Fruit fly (Drosophila melanogaster) whole organism, embryonic: ENCODE data around the gene MESK4.
A peak's percentile ranks its signal among the peaks of the same experiment; 100 is the strongest.

Experiments used
- Aef1 ChIP-seq: fragments of 200-800 bp; sonication (Bioruptor generic); IDR thresholded peaks from 3 replicates; pipeline ENCODE4 v1.3.6; 2022; ENCODE audit warnings: missing biosample characterization, missing genetic modification characterization
- Antp ChIP-seq: fragments of 200-800 bp; sonication (Bioruptor generic); optimal IDR thresholded peaks from 3 replicates; lab custom pipeline; 2016; ENCODE audit warnings: missing biosample characterization, missing genetic modification characterization
- B-H2 ChIP-seq: fragments of 200-800 bp; sonication (Bioruptor generic); optimal IDR thresholded peaks from 2 replicates; lab custom pipeline; 2018; ENCODE audit warnings: missing biosample characterization, mild to moderate bottlenecking, missing genetic modification characterization
- CG10959 ChIP-seq: fragments of 200-800 bp; sonication (Bioruptor generic); IDR thresholded peaks from 2 replicates; pipeline ENCODE4 v1.3.6; 2022; ENCODE audit warnings: missing biosample characterization, missing genetic modification characterization
- CG11560 ChIP-seq: fragments of 200-800 bp; sonication (Bioruptor generic); IDR thresholded peaks from 3 replicates; pipeline ENCODE4 v1.3.6; 2022; ENCODE audit warnings: missing biosample characterization, missing genetic modification characterization
- CG12155 ChIP-seq: fragments of 200-800 bp; sonication (Bioruptor generic); optimal IDR thresholded peaks from 3 replicates; lab custom pipeline; 2016; ENCODE audit warnings: missing biosample characterization, missing genetic modification characterization
- CG1233 ChIP-seq: fragments of 200-800 bp; sonication (Bioruptor generic); optimal IDR thresholded peaks from 4 replicates; lab custom pipeline; 2018; ENCODE audit warnings: missing biosample characterization, mild to moderate bottlenecking, missing genetic modification characterization
- CG12942 ChIP-seq: fragments of 200-800 bp; sonication (Bioruptor generic); optimal IDR thresholded peaks from 3 replicates; lab custom pipeline; 2016; ENCODE audit warnings: missing biosample characterization, missing genetic modification characterization
- CG13775 ChIP-seq: fragments of 200-800 bp; sonication (Bioruptor generic); optimal IDR thresholded peaks from 3 replicates; lab custom pipeline; 2017; ENCODE audit warnings: missing biosample characterization, mild to moderate bottlenecking, missing genetic modification characterization
- CG17361 ChIP-seq: fragments of 200-800 bp; sonication (Bioruptor generic); IDR thresholded peaks from 3 replicates; pipeline ENCODE4 v1.3.6; 2022; ENCODE audit warnings: missing biosample characterization, missing genetic modification characterization
- CG18619 ChIP-seq: fragments of 200-800 bp; sonication (Bioruptor generic); optimal IDR thresholded peaks from 3 replicates; lab custom pipeline; 2017; ENCODE audit warnings: missing biosample characterization, mild to moderate bottlenecking, missing genetic modification characterization
- CG2202 ChIP-seq: fragments of 200-800 bp; sonication (Bioruptor generic); optimal IDR thresholded peaks from 2 replicates; lab custom pipeline; 2018; ENCODE audit warnings: missing biosample characterization, mild to moderate bottlenecking, missing genetic modification characterization
- CG30403 ChIP-seq: fragments of 200-800 bp; sonication (Bioruptor generic); optimal IDR thresholded peaks from 3 replicates; lab custom pipeline; 2016; ENCODE audit warnings: missing biosample characterization, missing genetic modification characterization
- CG3281 ChIP-seq: fragments of 200-800 bp; sonication (Bioruptor generic); optimal IDR thresholded peaks from 3 replicates; lab custom pipeline; 2017; ENCODE audit warnings: missing biosample characterization, mild to moderate bottlenecking, missing genetic modification characterization
- CG42726 ChIP-seq: fragments of 200-800 bp; sonication (Bioruptor generic); IDR thresholded peaks from 2 replicates; pipeline ENCODE4 v1.3.6; 2022; ENCODE audit warnings: missing biosample characterization, missing genetic modification characterization; ENCODE audit not compliant: partially characterized antibody
- CG8290 ChIP-seq, 3 experiments: fragments of 200-800 bp; sonication (Bioruptor generic); optimal IDR thresholded peaks; 2 replicates each; lab custom pipeline; 2016 to 2019; ENCODE audit warnings: missing biosample characterization in 3 of 3, missing genetic modification characterization in 3 of 3, mild to moderate bottlenecking in 2 of 3, moderate library complexity in 1 of 3
- Chrac-16 ChIP-seq: fragments of 200-800 bp; sonication (Bioruptor generic); optimal IDR thresholded peaks from 3 replicates; lab custom pipeline; 2016; ENCODE audit warnings: missing biosample characterization, missing genetic modification characterization
- D ChIP-seq, 2 experiments: fragments of 200-800 bp in 1 of 2; fragments of >200 bp in 1 of 2; sonication (Bioruptor generic) in 1 of 2; optimal IDR thresholded peaks; 2 replicates in 1 of 2; 3 replicates in 1 of 2; lab custom pipeline; 2017; ENCODE audit warnings: mild to moderate bottlenecking in 1 of 2, missing biosample characterization in 1 of 2, missing genetic modification characterization in 1 of 2, missing genetic modification reagents in 1 of 2
- Deaf1 ChIP-seq: fragments of 200-800 bp; optimal IDR thresholded peaks from 3 replicates; lab custom pipeline; 2019; ENCODE audit warnings: missing biosample characterization, mild to moderate bottlenecking, missing genetic modification characterization, moderate library complexity
- GATAe ChIP-seq: fragments of 200-800 bp; sonication (Bioruptor generic); conservative IDR thresholded peaks from 2 replicates; pipeline ENCODE4 v1.3.6; 2022; ENCODE audit warnings: missing biosample characterization, missing genetic modification characterization
- Hr3 ChIP-seq: fragments of 200-800 bp; sonication (Bioruptor generic); optimal IDR thresholded peaks from 3 replicates; lab custom pipeline; 2016; ENCODE audit warnings: missing biosample characterization, missing genetic modification characterization
- Max ChIP-seq: fragments of 200-800 bp; sonication (Bioruptor generic); optimal IDR thresholded peaks from 2 replicates; lab custom pipeline; 2016; ENCODE audit warnings: missing biosample characterization, mild to moderate bottlenecking, missing genetic modification characterization
- Oli ChIP-seq: fragments of 200-800 bp; sonication (Bioruptor generic); optimal IDR thresholded peaks from 2 replicates; lab custom pipeline; 2018; ENCODE audit warnings: missing biosample characterization, mild to moderate bottlenecking, missing genetic modification characterization, moderate library complexity
- Side ChIP-seq: fragments of 200-800 bp; sonication (Bioruptor generic); optimal IDR thresholded peaks from 2 replicates; lab custom pipeline; 2016; ENCODE audit warnings: missing biosample characterization, missing genetic modification characterization
- Six4 ChIP-seq: fragments of 200-800 bp; sonication (Bioruptor generic); optimal IDR thresholded peaks from 2 replicates; lab custom pipeline; 2016; ENCODE audit warnings: missing biosample characterization, missing genetic modification characterization
- Tbp ChIP-seq: fragments of >200 bp; optimal IDR thresholded peaks from 2 replicates; lab custom pipeline; 2018; ENCODE audit warnings: missing biosample characterization, missing genetic modification characterization
- bab2 ChIP-seq: fragments of 200-800 bp; sonication (Bioruptor generic); optimal IDR thresholded peaks from 2 replicates; lab custom pipeline; 2016; ENCODE audit warnings: missing biosample characterization, missing genetic modification characterization
- bsh ChIP-seq, 2 experiments: fragments of 200-800 bp; sonication (Bioruptor generic); optimal IDR thresholded peaks; 2 replicates each; lab custom pipeline; 2017 to 2018; ENCODE audit warnings: mild to moderate bottlenecking in 2 of 2, missing biosample characterization in 2 of 2, missing genetic modification characterization in 2 of 2, moderate library complexity in 1 of 2
- chn ChIP-seq: fragments of 200-800 bp; sonication (Bioruptor generic); optimal IDR thresholded peaks from 2 replicates; lab custom pipeline; 2016; ENCODE audit warnings: missing biosample characterization, missing genetic modification characterization
- ci ChIP-seq: fragments of 200-800 bp; sonication (Bioruptor generic); IDR thresholded peaks from 3 replicates; pipeline ENCODE4 v1.3.6; 2022; ENCODE audit warnings: missing biosample characterization, missing genetic modification characterization
- dmrt11E ChIP-seq: fragments of 200-800 bp; sonication (Bioruptor generic); optimal IDR thresholded peaks from 3 replicates; lab custom pipeline; 2018; ENCODE audit warnings: missing biosample characterization, mild to moderate bottlenecking, missing genetic modification characterization, moderate library complexity
- dpn ChIP-seq, 2 experiments: fragments of 200-800 bp; sonication (Bioruptor generic); optimal IDR thresholded peaks; 3 replicates each; lab custom pipeline; 2016; ENCODE audit warnings: missing biosample characterization in 2 of 2, missing genetic modification characterization in 2 of 2
- esg ChIP-seq: fragments of 200-800 bp; sonication (Bioruptor generic); conservative IDR thresholded peaks from 2 replicates; pipeline ENCODE4 v1.3.6; 2022; ENCODE audit warnings: missing biosample characterization, missing genetic modification characterization
- ewg ChIP-seq: fragments of 200-800 bp; sonication (Bioruptor generic); optimal IDR thresholded peaks from 3 replicates; lab custom pipeline; 2017; ENCODE audit warnings: mild to moderate bottlenecking, missing biosample characterization, missing genetic modification reagents, missing genetic modification characterization
- grau ChIP-seq: fragments of 200-800 bp; optimal IDR thresholded peaks from 3 replicates; lab custom pipeline; 2019; ENCODE audit warnings: missing biosample characterization, mild to moderate bottlenecking, missing genetic modification characterization, moderate library complexity
- hb ChIP-seq: fragments of 200-800 bp; sonication (Bioruptor generic); IDR thresholded peaks from 3 replicates; pipeline ENCODE4 v1.3.6; 2022; ENCODE audit warnings: missing biosample characterization, missing genetic modification characterization; ENCODE audit not compliant: partially characterized antibody
- jing ChIP-seq: fragments of 200-800 bp; sonication (Bioruptor generic); optimal IDR thresholded peaks from 2 replicates; lab custom pipeline; 2018; ENCODE audit warnings: missing biosample characterization, mild to moderate bottlenecking, missing genetic modification characterization
- kay ChIP-seq: fragments of 200-800 bp; sonication (Bioruptor generic); optimal IDR thresholded peaks from 2 replicates; lab custom pipeline; 2016; ENCODE audit warnings: missing biosample characterization, missing genetic modification characterization
- nmo ChIP-seq: fragments of 200-800 bp; sonication (Bioruptor generic); optimal IDR thresholded peaks from 2 replicates; lab custom pipeline; 2018; ENCODE audit warnings: missing biosample characterization, mild to moderate bottlenecking, missing genetic modification characterization, moderate library complexity
- odd ChIP-seq: fragments of 200-800 bp; sonication (Bioruptor generic); optimal IDR thresholded peaks from 2 replicates; lab custom pipeline; 2017; ENCODE audit warnings: missing biosample characterization, mild to moderate bottlenecking, missing genetic modification characterization
- p53 ChIP-seq: fragments of 200-800 bp; sonication (Bioruptor generic); optimal IDR thresholded peaks from 2 replicates; lab custom pipeline; 2016; ENCODE audit warnings: missing biosample characterization, missing genetic modification characterization
- peb ChIP-seq: fragments of 200-800 bp; sonication (Bioruptor generic); IDR thresholded peaks from 2 replicates; pipeline ENCODE4 v1.3.6; 2022; ENCODE audit warnings: missing biosample characterization, missing genetic modification characterization
- pita ChIP-seq: fragments of 200-800 bp; sonication (Bioruptor generic); optimal IDR thresholded peaks from 2 replicates; lab custom pipeline; 2017; ENCODE audit warnings: missing biosample characterization, mild to moderate bottlenecking, missing genetic modification characterization
- ranshi ChIP-seq: fragments of 200-800 bp; sonication (Bioruptor generic); IDR thresholded peaks from 2 replicates; pipeline ENCODE4 v1.3.6; 2022; ENCODE audit warnings: missing biosample characterization, missing genetic modification characterization
- ro ChIP-seq: fragments of 200-800 bp; sonication (Bioruptor generic); IDR thresholded peaks from 2 replicates; pipeline ENCODE4 v1.3.6; 2022; ENCODE audit warnings: missing biosample characterization, missing genetic modification characterization
- tio ChIP-seq: fragments of 200-800 bp; sonication (Bioruptor generic); optimal IDR thresholded peaks from 2 replicates; lab custom pipeline; 2017; ENCODE audit warnings: missing biosample characterization, missing genetic modification characterization, inconsistent platforms
- vvl ChIP-seq: fragments of 200-800 bp; sonication (Bioruptor generic); IDR thresholded peaks from 2 replicates; pipeline ENCODE4 v1.3.6; 2022; ENCODE audit warnings: missing biosample characterization, missing genetic modification characterization

MESK4 gene

DNA sequence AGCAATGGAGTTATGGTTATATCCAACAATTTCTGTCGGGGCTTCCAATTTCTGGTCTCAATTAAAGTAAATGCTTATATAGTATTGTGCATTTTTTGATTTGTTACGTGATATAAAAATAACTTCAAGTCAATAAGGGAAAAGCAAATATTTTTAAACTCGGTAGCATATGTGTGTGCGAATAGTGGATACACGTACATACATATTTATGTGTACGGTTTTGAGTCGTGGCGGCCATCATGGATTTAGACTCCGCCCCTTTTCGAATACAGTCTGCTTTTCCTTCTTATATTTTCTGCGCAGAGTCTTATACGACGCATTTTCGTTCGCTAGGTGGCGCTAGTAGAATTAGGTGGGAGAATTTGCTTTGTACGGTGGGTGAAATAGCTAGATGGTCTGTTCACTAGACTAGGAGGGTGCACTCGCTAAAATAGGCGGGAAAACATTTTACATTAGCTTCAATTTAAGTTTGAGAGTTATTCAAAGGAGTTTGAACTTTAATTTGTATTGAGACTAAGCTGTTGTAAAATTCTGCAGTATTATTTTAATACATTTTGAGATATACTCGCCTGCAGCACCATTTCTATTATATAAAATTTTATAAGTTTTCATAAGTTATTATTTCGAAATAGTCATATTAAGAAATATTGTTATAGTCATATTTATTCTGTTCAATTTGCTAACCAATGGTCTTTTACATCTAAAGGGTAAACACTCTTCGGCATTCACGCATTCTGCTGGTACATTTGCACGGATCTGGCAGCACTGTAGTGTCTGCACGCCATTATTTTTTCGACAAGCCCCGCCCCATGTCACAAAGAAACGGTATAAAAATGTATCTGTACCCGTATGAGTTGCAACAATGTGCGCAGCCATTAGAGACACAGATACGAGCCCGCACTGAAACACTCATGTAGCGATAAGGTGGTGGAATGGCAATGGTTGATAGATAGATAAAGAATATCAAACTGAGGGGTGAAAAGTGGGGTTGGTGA is 19.0 kb upstream of the MESK4 start (continued):
- TF ChIP-seq tio (peak; percentile 31), pita (GFP tag; lab: Kevin White, UChicago) (peak; percentile 99), CG12942 (peak; percentile 16), ci (GFP tag; lab: Robert Waterston, UW) (peak; percentile 54; the same call in 2 of the 3 replicates), CG17361 (GFP tag; lab: Robert Waterston, UW) (peak; percentile 81), CG8290 (GFP tag; optimal IDR thresholded peaks at IDR 0.05; lab: Kevin White, UChicago) (peak; percentile 23), CG8290 (tag; optimal IDR thresholded peaks at IDR 0.05; lab: Kevin White, UChicago) (no peak), nmo (GFP tag; lab: Kevin White, UChicago) (peak; percentile 75), Hr3 (GFP tag; lab: Kevin White, UChicago) (peak; percentile 53), kay (peak; percentile 29), esg (GFP tag; lab: Robert Waterston, UW) (peak; percentile 42), dmrt11E (tag; lab: Kevin White, UChicago) (peak; percentile 75), chn (GFP tag; lab: Kevin White, UChicago) (peak; percentile 45), odd (GFP tag; lab: Kevin White, UChicago) (no peak), hb (GFP tag; lab: Robert Waterston, UW) (no peak), Tbp (no peak), CG13775 (peak; percentile 50), vvl (GFP tag; lab: Robert Waterston, UW) (peak; percentile 86), CG3281 (no peak), CG1233 (peak; percentile 68), dpn (GFP tag; optimal IDR thresholded peaks at IDR 0.05; lab: Kevin White, UChicago) (peak; percentile 15 to 67), GATAe (GFP tag; lab: Robert Waterston, UW) (peak; percentile 80), B-H2 (GFP tag; lab: Kevin White, UChicago) (peak; percentile 61), Six4 (GFP tag; lab: Kevin White, UChicago) (peak; percentile 56), CG18619 (peak; percentile 70), ranshi (peak; percentile 67), bsh (GFP tag; optimal IDR thresholded peaks at IDR 0.05; lab: Kevin White, UChicago) (peak in 1 of 2 experiments; percentile 76), ewg (GFP tag; lab: Kevin White, UChicago) (peak; percentile 64), bab2 (GFP tag; lab: Kevin White, UChicago) (peak; percentile 10), CG10959 (GFP tag; lab: Robert Waterston, UW) (no peak), CG2202 (tag; lab: Kevin White, UChicago) (peak; percentile 31), Chrac-16 (GFP tag; lab: Kevin White, UChicago) (peak; percentile 42), ro (GFP tag; lab: Robert Waterston, UW) (0 out of 2 replicates have a peak, but pooled peaks have one; percentile 32), Oli (tag; lab: Kevin White, UChicago) (peak; percentile 71), Deaf1 (no peak), peb (GFP tag; lab: Robert Waterston, UW) (no peak), CG42726 (GFP tag; lab: Robert Waterston, UW) (peak; percentile 61; the same call in 1 of the 2 replicates), Side (GFP tag; lab: Kevin White, UChicago) (no peak), D (optimal IDR thresholded peaks at IDR 0.05; lab: Kevin White, UChicago) (no peak), D (GFP tag; optimal IDR thresholded peaks at IDR 0.05; lab: Kevin White, UChicago) (peak; percentile 69), Antp (GFP tag; lab: Kevin White, UChicago) (peak; percentile 2), Aef1 (GFP tag; lab: Robert Waterston, UW) (peak; percentile 32; the same call in 1 of the 3 replicates), p53 (GFP tag; lab: Kevin White, UChicago) (no peak), jing (no peak), grau (peak; percentile 69), CG11560 (tag; lab: Robert Waterston, UW) (peak; percentile 67; the same call in 2 of the 3 replicates), Max (GFP tag; lab: Kevin White, UChicago) (no peak), CG30403 (peak; percentile 71), CG12155 (GFP tag; lab: Kevin White, UChicago) (peak; percentile 54)
